Worm (Caenorhabditis elegans) whole organism, L3 larva: Measurements from ENCODE around the gene Y105C5A.8.
"Not testable (repeated sequence)": the region's sequence is repeated elsewhere in the genome, so short reads cannot be mapped to it uniquely, and the experiment has no call there.

ENCODE experiments used
- hmg-11 ChIP-seq: sonication (generic microtip); optimal IDR thresholded peaks from 2 replicates; lab custom pipeline; 2016; ENCODE audit warnings: missing genetic modification characterization, missing compliant biosample characterization
- unc-39 ChIP-seq: sonication (generic microtip); optimal IDR thresholded peaks from 4 replicates; lab custom pipeline; 2017; ENCODE audit warnings: missing biosample characterization, missing genetic modification characterization

DNA sequence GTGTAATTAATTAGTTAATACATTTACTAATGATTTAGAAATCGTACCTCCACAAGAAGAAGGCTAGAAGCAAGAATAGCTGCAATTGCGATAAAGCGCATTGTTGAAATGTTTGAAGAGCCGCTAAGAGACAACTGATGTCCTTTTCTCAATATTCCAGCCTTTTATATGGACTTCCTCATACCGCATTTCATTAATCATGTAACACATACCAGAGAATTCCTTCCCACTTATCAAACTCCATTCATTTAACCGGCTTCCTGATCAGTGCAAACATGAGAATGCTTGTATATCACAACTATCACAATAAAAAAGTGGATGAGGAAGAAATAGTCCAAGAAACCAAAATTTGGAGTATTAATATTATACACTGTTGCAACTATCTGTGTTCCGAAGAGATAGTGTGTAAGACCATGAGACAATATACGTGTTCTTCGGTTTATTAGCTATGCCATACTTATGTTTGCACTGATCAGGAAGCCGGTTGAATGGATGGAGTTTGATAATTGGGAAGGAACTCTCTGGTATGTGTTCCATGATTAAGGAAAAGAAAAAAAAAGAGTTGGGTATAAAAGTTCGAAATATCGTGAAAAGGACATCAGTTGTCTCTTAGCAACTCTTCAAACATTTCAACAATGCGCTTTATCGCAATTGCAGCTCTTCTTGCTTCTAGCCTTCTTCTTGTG lies 21.8 kb downstream of the Y105C5A.8 start, which contains the start of the genes pqn-78 and pqn-79:
- not testable (repeated sequence) for TF ChIP-seq unc-39, hmg-11
